Worm (Caenorhabditis elegans) whole organism, L2 larva: ENCODE data around the gene sod-4.

Experiments
- blmp-1 ChIP-seq: sonication (generic microtip); optimal IDR thresholded peaks from 2 replicates; lab custom pipeline; 2017; ENCODE audit warnings: missing genetic modification characterization, mild to moderate bottlenecking, missing compliant biosample characterization, antibody characterized with exemption, moderate library complexity; ENCODE audit not compliant: insufficient read depth
- nhr-129 ChIP-seq: fragments of 150-350 bp; optimal IDR thresholded peaks from 2 replicates; lab custom pipeline; 2014; ENCODE audit warnings: missing biosample characterization, missing genetic modification characterization

ce11 chrIII:9488431-9488830, 11.7 kb downstream of the sod-4 start, which contains the start of gene nlp-36:
- no peak for TF ChIP-seq nhr-129
- TF ChIP-seq blmp-1 (tag; lab: Kevin White, UChicago): no peak
